Worm (Caenorhabditis elegans) whole organism, midembryonic: ENCODE data around the gene cest-3.

ENCODE experiments used
- T22C8.4 ChIP-seq: fragments of 200-800 bp; sonication (Bioruptor generic); IDR thresholded peaks from 2 replicates; pipeline ENCODE4 v1.3.6; 2022; ENCODE audit warnings: missing genetic modification characterization, missing compliant biosample characterization
- cog-1 ChIP-seq: sonication (generic microtip); optimal IDR thresholded peaks from 2 replicates; lab custom pipeline; 2016; ENCODE audit warnings: missing genetic modification characterization, missing compliant biosample characterization
- klf-2 ChIP-seq: fragments of 200-800 bp; sonication (Bioruptor generic); conservative IDR thresholded peaks from 2 replicates; pipeline ENCODE4 v1.3.6; 2022; ENCODE audit warnings: missing genetic modification reagents, missing genetic modification characterization, missing compliant biosample characterization
- med-1 ChIP-seq: sonication (generic microtip); optimal IDR thresholded peaks from 2 replicates; lab custom pipeline; 2017; ENCODE audit warnings: missing genetic modification characterization, mild to moderate bottlenecking, missing compliant biosample characterization, antibody characterized with exemption, missing genetic modification reagents; ENCODE audit not compliant: insufficient read depth
- ref-1 ChIP-seq: fragments of 200-800 bp; sonication (Bioruptor generic); conservative IDR thresholded peaks from 2 replicates; pipeline ENCODE4 v1.3.6; 2022; ENCODE audit warnings: missing genetic modification reagents, missing genetic modification characterization, missing compliant biosample characterization
- tab-1 ChIP-seq: fragments of 200-800 bp; sonication (Bioruptor generic); IDR thresholded peaks from 2 replicates; pipeline ENCODE4 v1.3.6; 2022; ENCODE audit warnings: missing genetic modification characterization, missing compliant biosample characterization
- ztf-29 ChIP-seq: fragments of 200-800 bp; sonication (Bioruptor generic); IDR thresholded peaks from 2 replicates; pipeline ENCODE4 v1.3.6; 2022; ENCODE audit warnings: missing genetic modification reagents, missing genetic modification characterization, missing compliant biosample characterization

ce11 chrX:12205478-12206059 is 35.9 kb upstream of the cest-3 start:
- TF ChIP-seq tab-1 (GFP tag; lab: Robert Waterston, UW) (no peak), med-1 (GFP tag; lab: Kevin White, UChicago) (no peak), klf-2 (no peak), ref-1 (GFP tag; lab: Robert Waterston, UW) (no peak), cog-1 (tag; lab: Kevin White, UChicago) (peak; percentile 18), T22C8.4 (no peak), ztf-29 (GFP tag; lab: Robert Waterston, UW) (no peak)
